Fruit fly (Drosophila melanogaster): ENCODE measurements around the gene COX7A.

The COX7A gene

dm6 chr3R:8340675-8341275, at the start of gene COX7A, which contains the start of gene Arl2 (continued):
- no peak for TF ChIP-seq CG10979 (tag; optimal IDR thresholded peaks at IDR 0.05)
- TF ChIP-seq CG11560 (tag; IDR thresholded peaks at IDR 0.05): no peak
- no peak for TF ChIP-seq CG12942 (GFP tag; optimal IDR thresholded peaks at IDR 0.05)
- TF ChIP-seq Camta (GFP tag; optimal IDR thresholded peaks at IDR 0.05): no peak
- TF ChIP-seq CG7357 (GFP tag; IDR thresholded peaks at IDR 0.05): no peak
- TF ChIP-seq tap (tag; optimal IDR thresholded peaks at IDR 0.05): no peak
- TF ChIP-seq CG14441 (GFP tag; IDR thresholded peaks at IDR 0.05): no peak
- no peak for TF ChIP-seq CG11247 (GFP tag; IDR thresholded peaks at IDR 0.05)
- peak; percentile 31 for TF ChIP-seq tx (GFP tag; optimal IDR thresholded peaks at IDR 0.05)
- TF ChIP-seq Gug (GFP tag; IDR thresholded peaks at IDR 0.05): no peak
- TF ChIP-seq Eip74EF (GFP tag; optimal IDR thresholded peaks at IDR 0.05): no peak
- TF ChIP-seq sr (GFP tag; IDR thresholded peaks at IDR 0.05): no peak
- TF ChIP-seq MBD-R2 (GFP tag; IDR thresholded peaks at IDR 0.05): peak; percentile 90
- TF ChIP-seq crol (GFP tag; IDR thresholded peaks at IDR 0.05): no peak
- no peak for TF ChIP-seq fru (optimal IDR thresholded peaks at IDR 0.05)
- no peak for TF ChIP-seq sqz (GFP tag; optimal IDR thresholded peaks at IDR 0.05)
- TF ChIP-seq Side (GFP tag; optimal IDR thresholded peaks at IDR 0.05): no peak
- TF ChIP-seq CG1602 (GFP tag; optimal IDR thresholded peaks at IDR 0.05): no peak
- no peak for TF ChIP-seq mirr (GFP tag; optimal IDR thresholded peaks at IDR 0.05)
- no peak for TF ChIP-seq CG34422 (GFP tag; IDR thresholded peaks at IDR 0.05)
- TF ChIP-seq CG42726 (GFP tag; IDR thresholded peaks at IDR 0.05; ENCODE audit: partially characterized antibody): peak; percentile 87; the same call in 1 of the 2 replicates
- TF ChIP-seq CG7372 (GFP tag; IDR thresholded peaks at IDR 0.05): no peak
- TF ChIP-seq ems (GFP tag; optimal IDR thresholded peaks at IDR 0.05): no peak
- no peak for TF ChIP-seq CG15269 (tag; optimal IDR thresholded peaks at IDR 0.05)
- no peak for TF ChIP-seq CG10565 (GFP tag; optimal IDR thresholded peaks at IDR 0.05)
- TF ChIP-seq CG9215 (GFP tag; IDR thresholded peaks at IDR 0.05): no peak
- TF ChIP-seq fu2 (GFP tag; optimal IDR thresholded peaks at IDR 0.05): no peak
- no peak for TF ChIP-seq wek (GFP tag; optimal IDR thresholded peaks at IDR 0.05)
- TF ChIP-seq vnd (GFP tag; IDR thresholded peaks at IDR 0.05; ENCODE audit: partially characterized antibody): peak; percentile 92
- TF ChIP-seq CG17829 (tag; optimal IDR thresholded peaks at IDR 0.05): peak; percentile 22
- no peak for TF ChIP-seq CG13296 (GFP tag; optimal IDR thresholded peaks at IDR 0.05)
- no peak for TF ChIP-seq CG32772 (GFP tag; IDR thresholded peaks at IDR 0.05)
- no peak for TF ChIP-seq Hr39 (optimal IDR thresholded peaks at IDR 0.05)
- TF ChIP-seq ind (GFP tag; optimal IDR thresholded peaks at IDR 0.05): no peak
- TF ChIP-seq CG18764 (GFP tag; optimal IDR thresholded peaks at IDR 0.05): no peak
- TF ChIP-seq gcm (GFP tag; optimal IDR thresholded peaks at IDR 0.05): no peak
- TF ChIP-seq Fer3 (tag; optimal IDR thresholded peaks at IDR 0.05): no peak
- TF ChIP-seq ato (GFP tag; IDR thresholded peaks at IDR 0.05; ENCODE audit: partially characterized antibody): peak; percentile 96
- TF ChIP-seq Med (GFP tag): peak; percentile 81
- TF ChIP-seq CG5245 (GFP tag; optimal IDR thresholded peaks at IDR 0.05): no peak
- no peak for TF ChIP-seq CG7556 (GFP tag; optimal IDR thresholded peaks at IDR 0.05)
- TF ChIP-seq cad (GFP tag; optimal IDR thresholded peaks at IDR 0.05): no peak
- TF ChIP-seq trh (GFP tag; optimal IDR thresholded peaks at IDR 0.05): no peak
- peak; percentile 83; the same call in 3 of the 4 replicates for TF ChIP-seq chinmo (GFP tag; IDR thresholded peaks at IDR 0.05; ENCODE audit: partially characterized antibody)
- TF ChIP-seq insv (GFP tag; optimal IDR thresholded peaks at IDR 0.05): peak in 1 of 2 experiments; percentile 1
- no peak for TF ChIP-seq CG8388 (GFP tag; optimal IDR thresholded peaks at IDR 0.05)
- TF ChIP-seq CrebB (tag; optimal IDR thresholded peaks at IDR 0.05): no peak
- no peak for TF ChIP-seq CG15601 (tag; optimal IDR thresholded peaks at IDR 0.05)
- TF ChIP-seq HLH3B (GFP tag; IDR thresholded peaks at IDR 0.05): no peak
- TF ChIP-seq CG13287 (GFP tag; IDR thresholded peaks at IDR 0.05; ENCODE audit: partially characterized antibody): peak; percentile 96
- TF ChIP-seq Sin3A (optimal IDR thresholded peaks at IDR 0.05): peak; percentile 30
- TF ChIP-seq CG2116 (GFP tag; optimal IDR thresholded peaks at IDR 0.05): peak; percentile 65
